Worm (Caenorhabditis elegans) whole organism, L1 larva: ENCODE results near the gene mltn-9.

Source experiments
- F16B12.6 ChIP-seq: fragments of 150-350 bp; optimal IDR thresholded peaks from 2 replicates; lab custom pipeline; 2014; ENCODE audit warnings: missing biosample characterization, missing genetic modification characterization
- ceh-63 ChIP-seq: fragments of 200-800 bp; sonication (Bioruptor generic); optimal IDR thresholded peaks from 2 replicates; lab custom pipeline; 2018; ENCODE audit warnings: mild to moderate bottlenecking, missing genetic modification characterization, missing compliant biosample characterization
- ceh-88 ChIP-seq: fragments of 200-800 bp; sonication (Bioruptor generic); IDR thresholded peaks from 2 replicates; pipeline ENCODE4 v1.3.6; 2022; ENCODE audit warnings: missing genetic modification characterization, missing compliant biosample characterization
- elt-2 ChIP-seq: sonication (generic microtip); optimal IDR thresholded peaks from 2 replicates; lab custom pipeline; 2016; ENCODE audit warnings: missing genetic modification characterization, mild to moderate bottlenecking, inconsistent platforms, missing compliant biosample characterization, missing genetic modification reagents
- fkh-8 ChIP-seq: sonication (generic microtip); optimal IDR thresholded peaks from 2 replicates; lab custom pipeline; 2016; ENCODE audit warnings: mild to moderate bottlenecking, missing genetic modification characterization, missing compliant biosample characterization
- jun-1 ChIP-seq: fragments of 150-350 bp; optimal IDR thresholded peaks from 2 replicates; lab custom pipeline; 2014; ENCODE audit warnings: missing biosample characterization, missing genetic modification reagents, missing genetic modification characterization
- lin-14 ChIP-seq: fragments of 200-800 bp; sonication (Bioruptor generic); optimal IDR thresholded peaks from 2 replicates; lab custom pipeline; 2018; ENCODE audit warnings: mild to moderate bottlenecking, missing genetic modification characterization, moderate library complexity, missing compliant biosample characterization
- lin-15B ChIP-seq: fragments of 150-350 bp; sonication (generic microtip); optimal IDR thresholded peaks from 3 replicates; lab custom pipeline; 2014; ENCODE audit warnings: missing biosample characterization, missing genetic modification characterization
- lin-39 ChIP-seq: fragments of 150-350 bp; optimal IDR thresholded peaks from 2 replicates; lab custom pipeline; 2014; ENCODE audit warnings: missing biosample characterization, missing genetic modification reagents, missing genetic modification characterization
- pqm-1 ChIP-seq: sonication (generic microtip); optimal IDR thresholded peaks from 3 replicates; lab custom pipeline; 2017; ENCODE audit warnings: missing biosample characterization, missing genetic modification characterization
- snpc-4 ChIP-seq: fragments of 150-350 bp; optimal IDR thresholded peaks from 2 replicates; lab custom pipeline; 2014; ENCODE audit warnings: missing biosample characterization, missing genetic modification characterization
- unc-130 ChIP-seq: fragments of 150-350 bp; optimal IDR thresholded peaks from 2 replicates; lab custom pipeline; 2017; ENCODE audit warnings: missing biosample characterization, missing genetic modification characterization, inconsistent platforms
- unc-62 ChIP-seq: fragments of 150-350 bp; optimal IDR thresholded peaks from 2 replicates; lab custom pipeline; 2014; ENCODE audit warnings: missing biosample characterization, missing genetic modification reagents, missing genetic modification characterization

DNA sequence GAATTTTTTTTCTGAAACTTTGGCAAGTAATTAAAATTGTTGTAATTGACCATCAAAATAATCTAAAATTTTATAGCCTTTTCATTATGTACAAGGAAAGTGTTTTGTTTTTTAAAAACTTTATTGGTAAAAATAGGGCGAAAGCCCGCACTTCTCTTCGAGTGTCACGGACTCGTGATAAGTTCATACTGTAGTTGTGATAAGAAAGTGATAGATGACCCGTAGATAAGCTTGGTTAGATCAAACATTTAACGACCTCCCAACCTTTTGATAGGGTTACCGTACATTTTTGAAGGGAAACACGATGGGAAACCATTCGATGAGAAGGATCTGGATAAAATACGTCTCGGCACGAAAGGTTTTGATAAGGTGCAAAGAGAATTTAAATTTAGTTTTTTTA lies 567 bp downstream of the mltn-9 start:
- no peak for TF ChIP-seq fkh-8 (tag; lab: Kevin White, UChicago)
- no peak for TF ChIP-seq ceh-63 (GFP tag; lab: Kevin White, UChicago)
- no peak for TF ChIP-seq snpc-4 (tag; lab: Kevin White, UChicago)
- TF ChIP-seq pqm-1 = no peak
- no peak for TF ChIP-seq lin-14 (GFP tag; lab: Kevin White, UChicago)
- TF ChIP-seq lin-39 (tag; lab: Kevin White, UChicago) = no peak
- no peak for TF ChIP-seq jun-1 (tag; lab: Kevin White, UChicago)
- TF ChIP-seq ceh-88 (GFP tag; lab: Robert Waterston, UW) = no peak
- TF ChIP-seq elt-2 = no peak
- TF ChIP-seq unc-62 (GFP tag; lab: Kevin White, UChicago) = no peak
- TF ChIP-seq lin-15B = no peak
- TF ChIP-seq unc-130 (tag; lab: Kevin White, UChicago) = no peak
- TF ChIP-seq F16B12.6 (tag; lab: Kevin White, UChicago) = no peak
